Worm (Caenorhabditis elegans): ENCODE data around the gene C50E3.13.

DNA sequence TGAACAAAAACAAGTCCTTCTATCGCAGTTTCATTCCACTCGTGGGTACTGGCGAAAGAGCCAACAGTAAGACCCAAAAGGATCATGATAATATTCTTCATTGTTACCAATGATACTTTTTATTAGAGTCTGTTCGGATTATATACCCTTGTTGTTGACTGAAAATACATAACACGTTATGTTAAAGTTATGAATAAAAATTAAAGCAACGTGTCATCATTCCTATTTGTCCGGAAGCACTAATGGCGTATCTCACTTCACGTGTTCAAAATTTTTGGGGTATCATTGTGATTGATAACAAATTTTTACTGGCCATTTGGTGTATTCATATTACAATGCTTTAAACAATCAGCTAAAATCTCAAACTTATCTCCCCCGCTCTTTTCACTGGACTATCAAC lies 22.6 kb downstream of the C50E3.13 start, which contains the start of gene scl-26:
- TF ChIP-seq ztf-23 (GFP tag; IDR thresholded peaks at IDR 0.05), result no peak
- no peak for TF ChIP-seq T22C8.4 (GFP tag; IDR thresholded peaks at IDR 0.05)
- TF ChIP-seq ref-1 (GFP tag; conservative IDR thresholded peaks at IDR 0.05), result no peak

Measured in whole organism, midembryonic.